Fruit fly (Drosophila melanogaster): Measurements from ENCODE around the gene CG8188.

The CG8188 gene

DNA sequence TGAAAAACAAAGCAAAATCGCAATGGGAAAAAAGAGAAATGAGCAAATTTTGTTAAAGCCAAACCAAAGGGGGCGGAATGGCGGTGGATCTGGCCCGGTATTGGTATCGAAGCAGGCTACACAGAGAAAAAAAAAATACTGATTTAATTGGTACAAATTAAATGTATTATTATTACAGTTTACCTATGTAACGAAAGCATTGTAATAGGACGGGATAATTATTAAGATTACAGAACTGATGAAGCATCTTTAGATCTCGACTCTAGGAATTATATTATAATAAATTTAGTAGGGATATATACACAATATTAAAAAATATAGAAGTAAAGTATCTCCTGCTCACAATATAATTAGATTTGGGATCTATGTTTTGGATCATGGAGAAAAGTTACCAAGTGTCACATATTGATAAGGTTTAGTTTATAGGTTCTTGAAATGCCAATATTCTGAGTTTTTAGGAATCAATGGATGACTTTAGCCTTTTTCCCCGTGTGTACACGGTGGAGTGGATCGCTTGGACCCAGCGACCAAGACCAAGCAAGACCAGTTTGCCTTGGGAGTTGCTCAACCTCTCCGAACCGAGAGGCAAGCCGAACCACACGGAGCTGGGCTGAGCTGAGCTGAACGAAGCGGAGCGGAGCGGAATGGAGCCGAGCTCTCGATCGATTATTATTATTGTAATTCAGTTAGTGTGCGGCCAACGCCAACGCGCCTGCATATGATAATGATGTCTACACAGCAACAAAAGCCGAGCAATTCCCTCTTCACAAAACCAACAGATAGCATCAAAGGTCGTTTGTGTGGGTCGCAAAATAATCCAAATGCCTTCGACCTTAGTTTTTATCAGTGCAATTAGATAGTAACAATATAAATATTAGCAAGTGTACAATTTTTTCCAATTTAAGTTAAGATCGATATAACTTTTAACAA is 22.9 kb downstream of the CG8188 start (continued):
- TF ChIP-seq tgo (GFP tag; IDR thresholded peaks at IDR 0.05) = 0 out of 3 replicates have a peak, but pooled peaks have one; percentile 20
- TF ChIP-seq unpg (GFP tag; optimal IDR thresholded peaks at IDR 0.05) = peak; percentile 4
- TF ChIP-seq chinmo (GFP tag; IDR thresholded peaks at IDR 0.05; ENCODE audit: partially characterized antibody) = peak; percentile 81; the same call in 2 of the 4 replicates
- peak; percentile 9 for TF ChIP-seq CG18262 (tag; optimal IDR thresholded peaks at IDR 0.05)
- peak; percentile 26 for TF ChIP-seq CG15269 (tag; optimal IDR thresholded peaks at IDR 0.05)
- TF ChIP-seq Deaf1 (tag; optimal IDR thresholded peaks at IDR 0.05) = peak; percentile 65
- TF ChIP-seq twi (tag; optimal IDR thresholded peaks at IDR 0.05) = no peak
- TF ChIP-seq Nf-YC (tag; optimal IDR thresholded peaks at IDR 0.05) = peak; percentile 7
- TF ChIP-seq dysf (GFP tag; IDR thresholded peaks at IDR 0.05) = 0 out of 3 replicates have a peak, but pooled peaks have one; percentile 27
- no peak for TF ChIP-seq CG11085 (GFP tag; IDR thresholded peaks at IDR 0.05)
- peak; percentile 29 for TF ChIP-seq CG2678 (tag; optimal IDR thresholded peaks at IDR 0.05)
- TF ChIP-seq Sox100B (GFP tag; optimal IDR thresholded peaks at IDR 0.05) = peak; percentile 37

DNA sequence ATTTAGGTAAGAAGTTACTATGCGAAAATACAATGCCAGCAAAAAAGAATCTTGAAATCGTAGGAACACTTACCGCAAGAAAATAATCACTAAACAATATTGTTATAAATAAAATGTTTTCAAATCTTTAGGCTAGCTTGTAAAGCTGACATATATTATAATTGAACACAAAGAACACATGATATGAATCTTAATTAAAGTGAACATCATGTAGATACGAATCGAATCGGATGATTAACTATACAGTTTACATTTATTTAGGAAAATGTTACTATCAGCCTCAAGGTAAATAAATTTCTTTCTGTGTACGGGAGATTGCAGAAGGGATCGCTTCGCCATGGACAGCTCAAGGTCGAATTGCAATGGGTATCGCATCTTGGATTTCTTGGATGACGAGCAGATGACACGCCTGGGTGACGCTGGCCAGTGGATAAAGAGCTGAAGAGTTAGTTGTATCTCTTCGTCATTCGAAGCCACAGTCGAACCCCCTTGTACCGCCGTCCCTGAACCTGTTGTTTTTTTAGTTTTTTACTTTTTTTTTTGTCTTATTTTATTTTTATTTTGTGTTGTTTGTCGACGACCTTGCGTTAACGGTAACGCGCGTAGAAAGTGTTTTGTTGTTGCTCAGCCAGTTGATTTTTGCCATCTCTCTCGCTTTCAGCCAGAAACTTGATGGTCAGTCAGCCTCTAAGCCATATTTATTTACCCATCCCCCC is 24.7 kb downstream of the CG8188 start:
- no peak for TF ChIP-seq Xbp1 (GFP tag; optimal IDR thresholded peaks at IDR 0.05)
- TF ChIP-seq Drgx (GFP tag; IDR thresholded peaks at IDR 0.05) = no peak; the same call in 1 of the 2 replicates
- no peak for TF ChIP-seq Hand (GFP tag; optimal IDR thresholded peaks at IDR 0.05)
- no peak for TF ChIP-seq CG13424 (tag; optimal IDR thresholded peaks at IDR 0.05)
- no peak for TF ChIP-seq CG17328 (GFP tag; IDR thresholded peaks at IDR 0.05)
- TF ChIP-seq repo (GFP tag; optimal IDR thresholded peaks at IDR 0.05) = no peak
- TF ChIP-seq CG18262 (tag; optimal IDR thresholded peaks at IDR 0.05) = peak; percentile 22
- TF ChIP-seq CG15696 (tag; optimal IDR thresholded peaks at IDR 0.05) = no peak
- TF ChIP-seq ci (GFP tag; IDR thresholded peaks at IDR 0.05) = 0 out of 3 replicates have a peak, but pooled peaks have one; percentile 27
- no peak for TF ChIP-seq oc (tag; optimal IDR thresholded peaks at IDR 0.05)
- TF ChIP-seq CG14965 (GFP tag; optimal IDR thresholded peaks at IDR 0.05; ENCODE audit: borderline replicate concordance) = no peak
- no peak for TF ChIP-seq emc (GFP tag; optimal IDR thresholded peaks at IDR 0.05)
- TF ChIP-seq unc-4 (GFP tag; IDR thresholded peaks at IDR 0.05; ENCODE audit: partially characterized antibody) = no peak
- no peak for TF ChIP-seq Awh (GFP tag; IDR thresholded peaks at IDR 0.05)
- TF ChIP-seq HLH4C (GFP tag; IDR thresholded peaks at IDR 0.05; ENCODE audit: partially characterized antibody) = no peak
- no peak for TF ChIP-seq CG16779 (GFP tag; IDR thresholded peaks at IDR 0.05)
- no peak for TF ChIP-seq schlank (tag; optimal IDR thresholded peaks at IDR 0.05)
- TF ChIP-seq Ptx1 (GFP tag; IDR thresholded peaks at IDR 0.05) = no peak
- TF ChIP-seq Oaz (GFP tag; IDR thresholded peaks at IDR 0.05) = no peak
- no peak for TF ChIP-seq CG11560 (tag; IDR thresholded peaks at IDR 0.05)
- TF ChIP-seq so (GFP tag; IDR thresholded peaks at IDR 0.05) = no peak
- no peak for TF ChIP-seq esg (GFP tag; conservative IDR thresholded peaks at IDR 0.05)
- TF ChIP-seq CG12942 (GFP tag; optimal IDR thresholded peaks at IDR 0.05) = no peak
- TF ChIP-seq PHDP (tag; optimal IDR thresholded peaks at IDR 0.05) = no peak
- TF ChIP-seq gfzf (GFP tag; optimal IDR thresholded peaks at IDR 0.05) = no peak
- TF ChIP-seq seq (GFP tag; IDR thresholded peaks at IDR 0.05) = no peak
- TF ChIP-seq CG1792 (GFP tag; optimal IDR thresholded peaks at IDR 0.05) = no peak
- TF ChIP-seq CG11398 (GFP tag; optimal IDR thresholded peaks at IDR 0.05) = no peak
- TF ChIP-seq CG15269 (tag; optimal IDR thresholded peaks at IDR 0.05) = no peak
- TF ChIP-seq CG6654 (GFP tag; optimal IDR thresholded peaks at IDR 0.05) = no peak
- peak in 1 of 3 experiments; percentile 16 for TF ChIP-seq lola (GFP tag; optimal IDR thresholded peaks at IDR 0.05)
- TF ChIP-seq gem (tag; optimal IDR thresholded peaks at IDR 0.05) = no peak
- no peak for TF ChIP-seq Pdp1 (GFP tag; optimal IDR thresholded peaks at IDR 0.05)
- no peak for TF ChIP-seq Vsx1 (GFP tag; optimal IDR thresholded peaks at IDR 0.05)
- TF ChIP-seq mirr (GFP tag; optimal IDR thresholded peaks at IDR 0.05) = no peak
